Fruit fly (Drosophila melanogaster) whole organism, wandering third instar larva: Measurements from ENCODE around the gene Aladin.

Source experiments
- Dif ChIP-seq: fragments of 200-275, 200-300 bp; sonication (Bioruptor generic); optimal IDR thresholded peaks from 2 replicates; lab custom pipeline; 2018; ENCODE audit warnings: missing biosample characterization, missing genetic modification characterization; ENCODE audit not compliant: partially characterized antibody
- Jra ChIP-seq: sonication (Bioruptor generic); optimal IDR thresholded peaks from 2 replicates; lab custom pipeline; 2016; ENCODE audit warnings: missing biosample characterization, missing genetic modification characterization
- br ChIP-seq: fragments of 200-800 bp; sonication (Bioruptor generic); optimal IDR thresholded peaks from 2 replicates; lab custom pipeline; 2016; ENCODE audit warnings: missing biosample characterization, missing genetic modification characterization
- sv ChIP-seq: fragments of 200-800 bp; sonication (Bioruptor generic); optimal IDR thresholded peaks from 3 replicates; lab custom pipeline; 2016; ENCODE audit warnings: missing biosample characterization, missing genetic modification characterization
- usp ChIP-seq: fragments of >200 bp; optimal IDR thresholded peaks from 2 replicates; lab custom pipeline; 2017; ENCODE audit warnings: missing biosample characterization, missing genetic modification characterization

DNA sequence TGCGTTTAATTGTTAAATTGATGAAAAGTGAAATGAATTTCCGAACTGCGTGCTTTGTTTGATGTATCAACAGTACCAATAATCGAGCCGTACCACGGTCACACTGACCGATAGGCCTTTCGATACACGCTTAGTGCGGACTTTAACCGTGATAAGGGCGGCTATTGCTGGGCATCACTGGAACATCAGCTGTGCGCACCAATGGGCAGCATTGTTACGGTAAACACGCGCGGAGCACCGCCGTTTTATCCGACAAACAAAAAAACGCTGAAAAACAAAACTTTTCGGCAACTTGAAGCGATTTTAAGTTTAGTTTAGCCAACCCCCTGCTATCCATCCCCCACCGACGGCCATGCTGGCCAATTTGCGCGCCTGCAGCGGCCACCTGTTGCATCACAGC lies 45.9 kb downstream of the Aladin start, which contains the start of the genes c12.1 and c12.2:
- TF ChIP-seq usp (GFP tag; lab: Kevin White, UChicago) (no peak), Dif (GFP tag; lab: Kevin White, UChicago) (no peak), sv (no peak), Jra (GFP tag; lab: Kevin White, UChicago) (no peak), br (GFP tag; lab: Kevin White, UChicago) (no peak)
